Fruit fly (Drosophila melanogaster): ENCODE results near the gene mRpL44.

- no peak for TF ChIP-seq CG15710 (tag; optimal IDR thresholded peaks at IDR 0.05)
- no peak for TF ChIP-seq CG34367 (tag; optimal IDR thresholded peaks at IDR 0.05)
- TF ChIP-seq rn (GFP tag; IDR thresholded peaks at IDR 0.05) = no peak
- TF ChIP-seq CG12605 (GFP tag; IDR thresholded peaks at IDR 0.05) = no peak
- no peak for TF ChIP-seq Ets98B (GFP tag; IDR thresholded peaks at IDR 0.05)
Measured at dm6 chr3R:5464481-5464880, 6.0 kb downstream of the mRpL44 start, which contains the start of gene PEK.
